Fruit fly (Drosophila melanogaster): ENCODE results near the gene Nepl8.
A peak's percentile ranks its signal among the peaks of the same experiment; 100 is the strongest.

Gene Nepl8

dm6 chr2L:16486001-16486793, 1.8 kb upstream of the Nepl8 start (continued):
- TF ChIP-seq CG16813 (GFP tag; IDR thresholded peaks at IDR 0.05; ENCODE audit: partially characterized antibody) (no peak), CG7357 (GFP tag; IDR thresholded peaks at IDR 0.05) (no peak), ATbp (GFP tag; optimal IDR thresholded peaks at IDR 0.05) (peak; percentile 63), luna (GFP tag; optimal IDR thresholded peaks at IDR 0.05) (no peak), CG1792 (GFP tag; optimal IDR thresholded peaks at IDR 0.05) (no peak), seq (GFP tag; IDR thresholded peaks at IDR 0.05) (peak; percentile 50; the same call in 1 of the 2 replicates), CG12659 (GFP tag; optimal IDR thresholded peaks at IDR 0.05) (peak; percentile 0), bsh (GFP tag; optimal IDR thresholded peaks at IDR 0.05) (peak in 1 of 2 experiments; percentile 18), CG18764 (GFP tag; optimal IDR thresholded peaks at IDR 0.05) (peak; percentile 38), CG10366 (GFP tag; IDR thresholded peaks at IDR 0.05) (no peak), ab (GFP tag; optimal IDR thresholded peaks at IDR 0.05) (no peak), kay (GFP tag; optimal IDR thresholded peaks at IDR 0.05) (peak; percentile 34), zf30C (GFP tag; optimal IDR thresholded peaks at IDR 0.05) (no peak), MTF-1 (GFP tag; optimal IDR thresholded peaks at IDR 0.05; ENCODE audit: borderline replicate concordance) (peak; percentile 21), klu (GFP tag; IDR thresholded peaks at IDR 0.05) (0 out of 2 replicates have a peak, but pooled peaks have one; percentile 16), unpg (GFP tag; optimal IDR thresholded peaks at IDR 0.05) (peak; percentile 4), ham (GFP tag; IDR thresholded peaks at IDR 0.05) (no peak), ssp (GFP tag; IDR thresholded peaks at IDR 0.05) (no peak), CG4820 (GFP tag; optimal IDR thresholded peaks at IDR 0.05) (no peak), Sry-δ (GFP tag; optimal IDR thresholded peaks at IDR 0.05) (peak; percentile 14), Dp (GFP tag; optimal IDR thresholded peaks at IDR 0.05) (no peak), zfh2 (GFP tag; optimal IDR thresholded peaks at IDR 0.05) (peak; percentile 18), CG8089 (GFP tag; optimal IDR thresholded peaks at IDR 0.05) (peak; percentile 38), CG17829 (tag; optimal IDR thresholded peaks at IDR 0.05) (peak; percentile 44), zen (tag; optimal IDR thresholded peaks at IDR 0.05) (no peak), NK7.1 (GFP tag; optimal IDR thresholded peaks at IDR 0.05) (peak; percentile 37), CG15696 (tag; optimal IDR thresholded peaks at IDR 0.05) (peak; percentile 49), Side (GFP tag; optimal IDR thresholded peaks at IDR 0.05) (no peak), CG3407 (GFP tag; optimal IDR thresholded peaks at IDR 0.05) (peak; percentile 64), Usf (GFP tag; optimal IDR thresholded peaks at IDR 0.05) (no peak), MESR4 (GFP tag; optimal IDR thresholded peaks at IDR 0.05) (no peak), CG12071 (GFP tag; optimal IDR thresholded peaks at IDR 0.05) (peak; percentile 31), dmrt99B (tag; optimal IDR thresholded peaks at IDR 0.05) (peak; percentile 6), chm (GFP tag; IDR thresholded peaks at IDR 0.05) (peak; percentile 9; the same call in 1 of the 2 replicates), sob (GFP tag; IDR thresholded peaks at IDR 0.05) (peak; percentile 61), ase (GFP tag; IDR thresholded peaks at IDR 0.05) (0 out of 3 replicates have a peak, but pooled peaks have one; percentile 32), CG8281 (tag; optimal IDR thresholded peaks at IDR 0.05) (peak; percentile 50), Trl (optimal IDR thresholded peaks at IDR 0.05) (peak; percentile 67 to 71), Trl (GFP tag; optimal IDR thresholded peaks at IDR 0.05) (peak; percentile 68), C15 (GFP tag; IDR thresholded peaks at IDR 0.05) (no peak), odd (GFP tag; optimal IDR thresholded peaks at IDR 0.05) (peak; percentile 9), oc (tag; optimal IDR thresholded peaks at IDR 0.05) (peak; percentile 36), CG33213 (GFP tag; optimal IDR thresholded peaks at IDR 0.05) (peak; percentile 58), CG3838 (GFP tag; optimal IDR thresholded peaks at IDR 0.05) (no peak), CG31388 (GFP tag; optimal IDR thresholded peaks at IDR 0.05) (no peak), Atf6 (GFP tag; IDR thresholded peaks at IDR 0.05) (no peak), CHES-1-like (GFP tag; optimal IDR thresholded peaks at IDR 0.05) (peak; percentile 12), al (GFP tag; IDR thresholded peaks at IDR 0.05) (0 out of 2 replicates have a peak, but pooled peaks have one; percentile 11), nau (GFP tag; optimal IDR thresholded peaks at IDR 0.05) (peak; percentile 55), MBD-R2 (GFP tag; IDR thresholded peaks at IDR 0.05) (no peak)

Data from whole organism, embryonic.